Fruit fly (Drosophila melanogaster): ENCODE data around the gene Liprin-alpha.

The Liprin-alpha gene

DNA sequence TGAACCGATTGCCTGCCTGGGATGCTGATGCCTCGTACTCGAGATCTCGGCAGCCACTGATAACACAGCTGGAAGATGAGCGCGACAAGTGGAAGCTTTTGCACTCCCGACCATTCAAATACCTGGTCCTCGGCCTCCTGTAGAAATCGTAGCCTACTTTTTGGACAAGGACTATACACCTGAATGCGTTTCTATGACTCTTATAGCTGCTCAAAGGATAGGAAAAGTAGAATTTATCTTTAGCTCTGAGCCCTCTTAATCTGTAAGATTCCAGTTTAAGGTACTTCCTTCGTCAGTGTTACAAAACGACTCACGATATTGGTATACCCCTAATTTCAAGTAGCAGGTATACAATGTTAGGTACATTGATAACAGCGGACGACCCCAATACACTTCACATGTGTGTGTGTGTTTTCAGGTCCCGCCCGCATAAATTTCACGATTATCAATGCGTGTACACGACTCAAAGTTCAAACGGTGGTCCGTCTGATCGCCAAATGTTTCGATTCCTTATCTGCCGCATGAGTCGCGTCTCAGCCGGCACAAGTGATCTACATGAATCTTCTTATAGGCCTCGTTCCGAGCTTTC, 7.4 kb upstream of the Liprin-alpha start, which contains the start of gene AkhR:
AkhR (minus strand) TSS at position 5 of the 589 bp plus-strand sequence.
- no peak for TF ChIP-seq HLH106 (tag; optimal IDR thresholded peaks at IDR 0.05)
- no peak for TF ChIP-seq CG9705 (GFP tag; optimal IDR thresholded peaks at IDR 0.05)
- no peak for TF ChIP-seq CrebA (GFP tag; optimal IDR thresholded peaks at IDR 0.05; ENCODE audit: borderline replicate concordance)
- no peak for TF ChIP-seq Rel (GFP tag; optimal IDR thresholded peaks at IDR 0.05)
- TF ChIP-seq Rel (tag; optimal IDR thresholded peaks at IDR 0.05), result no peak
- no peak for TF ChIP-seq N (GFP tag; optimal IDR thresholded peaks at IDR 0.05)
- TF ChIP-seq lola (GFP tag; optimal IDR thresholded peaks at IDR 0.05), result no peak

DNA sequence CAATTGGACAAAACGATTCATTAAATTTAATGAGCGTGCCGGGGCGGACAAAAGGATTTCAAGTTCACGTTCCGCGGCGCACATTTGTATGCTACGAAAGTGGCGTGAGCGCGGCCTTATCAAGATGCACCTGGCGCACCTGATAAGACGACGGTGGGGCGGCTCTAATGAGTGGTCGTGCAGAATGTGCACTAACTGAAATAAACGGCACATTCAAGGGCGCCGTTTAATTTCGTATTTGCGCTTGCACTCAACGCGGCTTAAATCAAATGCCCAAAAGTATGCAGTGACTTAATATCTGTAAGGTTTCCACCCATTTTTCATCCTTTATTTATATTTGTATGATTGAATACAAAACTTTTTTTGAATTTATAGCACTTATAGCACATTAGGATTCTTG, 6.8 kb upstream of the Liprin-alpha start:
- peak; percentile 35 for TF ChIP-seq N (GFP tag; optimal IDR thresholded peaks at IDR 0.05)
- no peak for TF ChIP-seq Hnf4 (GFP tag; optimal IDR thresholded peaks at IDR 0.05)
- peak; percentile 70 for TF ChIP-seq Myc (optimal IDR thresholded peaks at IDR 0.05)

DNA sequence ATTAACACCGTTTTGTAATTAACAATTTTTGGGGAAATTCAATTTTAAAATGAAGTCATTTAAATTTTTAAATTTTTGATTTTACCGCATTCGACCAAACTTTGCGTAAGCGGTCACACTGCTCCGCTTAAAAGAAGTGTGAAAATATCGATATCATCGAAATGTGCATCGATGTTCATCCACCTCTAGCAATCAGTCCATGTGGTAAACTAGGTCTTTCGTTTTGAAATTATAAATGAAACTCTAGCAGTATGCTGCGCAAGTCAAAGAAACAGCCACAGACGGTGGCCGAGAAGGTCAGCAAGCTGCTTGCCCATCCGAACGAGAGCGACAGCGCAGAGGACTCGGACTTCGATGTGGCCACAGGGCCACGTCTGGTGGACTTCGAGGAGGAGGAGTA, 6.2 kb upstream of the Liprin-alpha start, which contains the start of gene Aatf:
Aatf (plus strand) TSS at position 166 of the 400 bp plus-strand sequence.
- TF ChIP-seq psq (GFP tag; optimal IDR thresholded peaks at IDR 0.05) (no peak), Hnf4 (GFP tag; optimal IDR thresholded peaks at IDR 0.05) (no peak), Hr78 (GFP tag; optimal IDR thresholded peaks at IDR 0.05) (no peak), OdsH (GFP tag; optimal IDR thresholded peaks at IDR 0.05) (no peak), woc (GFP tag; optimal IDR thresholded peaks at IDR 0.05) (no peak), CG9705 (GFP tag; optimal IDR thresholded peaks at IDR 0.05) (no peak)

DNA sequence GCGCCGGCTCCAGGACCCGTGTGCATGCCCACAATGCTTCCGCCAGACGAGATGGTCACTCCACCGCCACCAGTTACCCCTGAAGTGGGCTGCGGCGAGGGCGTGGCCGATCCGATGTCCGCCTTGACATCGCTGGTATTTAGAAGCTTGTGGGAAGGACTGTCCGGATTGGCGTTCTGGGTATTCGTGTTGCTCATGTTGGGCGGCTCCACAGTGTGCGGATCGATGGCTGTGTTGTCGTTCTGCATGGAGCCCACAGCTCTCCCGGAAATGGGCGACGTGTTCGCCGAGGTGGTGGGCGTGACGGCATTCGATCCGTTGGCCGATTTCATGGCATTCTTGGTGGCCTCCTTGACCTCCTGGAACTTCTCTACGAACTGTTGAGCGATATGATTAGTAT, 2.0 kb upstream of the Liprin-alpha start:
- TF ChIP-seq pan (optimal IDR thresholded peaks at IDR 0.05) (no peak), jim (GFP tag; optimal IDR thresholded peaks at IDR 0.05) (no peak), brk (GFP tag; optimal IDR thresholded peaks at IDR 0.05) (no peak)

DNA sequence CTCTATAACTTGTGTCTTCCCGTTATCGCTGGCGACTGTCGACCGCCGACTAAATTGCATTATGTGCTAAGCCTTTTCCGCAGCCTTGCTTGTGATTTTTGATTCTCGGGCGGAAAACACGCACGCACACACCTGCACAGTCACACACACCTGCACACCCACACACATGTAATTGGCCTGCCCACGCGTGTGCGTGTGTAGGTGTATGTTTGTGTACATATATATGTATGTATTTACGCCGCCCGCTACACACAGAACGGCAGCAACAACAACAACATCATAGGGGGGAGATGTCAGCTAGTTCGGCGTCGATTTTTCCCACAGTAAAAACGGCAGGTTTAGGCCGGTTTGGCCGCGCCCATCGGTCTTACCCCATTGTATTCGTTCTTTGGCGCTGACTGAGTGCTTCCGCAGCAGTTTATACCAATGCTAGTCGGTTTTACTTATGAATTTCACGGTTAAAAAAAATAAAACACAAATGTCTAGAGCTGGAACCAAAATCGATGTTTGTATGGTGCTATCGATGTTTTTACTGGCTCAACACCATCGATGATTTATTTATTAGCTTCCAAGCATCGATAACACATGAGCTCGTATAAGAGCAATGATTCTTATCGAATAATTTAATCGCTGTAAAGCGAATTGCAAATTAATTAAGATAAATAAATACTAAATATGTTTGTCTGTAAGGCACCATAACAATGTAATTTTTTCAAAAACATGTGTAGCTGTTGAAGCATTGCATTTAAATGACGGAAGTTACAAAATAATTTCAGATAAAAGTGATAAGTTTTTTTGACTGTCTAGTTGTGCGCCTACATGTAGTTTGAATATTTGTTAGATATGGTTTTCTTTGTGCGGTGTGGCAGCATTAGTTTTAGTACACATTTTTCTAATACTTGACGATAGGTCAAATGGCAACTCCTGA, 617 bp upstream of the Liprin-alpha start, which contains the start of gene homer:
homer (minus strand) TSS at position 538 of the 928 bp plus-strand sequence.
- peak; percentile 41 for TF ChIP-seq rgr (GFP tag; optimal IDR thresholded peaks at IDR 0.05)
- peak; percentile 82 for TF ChIP-seq Vsx2 (GFP tag; optimal IDR thresholded peaks at IDR 0.05; ENCODE audit: partially characterized antibody)
- peak; percentile 14 for TF ChIP-seq fru (GFP tag; optimal IDR thresholded peaks at IDR 0.05)
- TF ChIP-seq dsf (GFP tag; optimal IDR thresholded peaks at IDR 0.05; ENCODE audit: borderline replicate concordance), result peak; percentile 0
- peak; percentile 13 for TF ChIP-seq br (GFP tag; optimal IDR thresholded peaks at IDR 0.05)
- no peak for TF ChIP-seq sv (GFP tag; optimal IDR thresholded peaks at IDR 0.05)
- no peak for TF ChIP-seq Abd-B (GFP tag; optimal IDR thresholded peaks at IDR 0.05)
- TF ChIP-seq sage (GFP tag; optimal IDR thresholded peaks at IDR 0.05), result peak; percentile 39
- no peak for TF ChIP-seq Hnf4 (GFP tag; optimal IDR thresholded peaks at IDR 0.05)
- TF ChIP-seq Hr83 (GFP tag; optimal IDR thresholded peaks at IDR 0.05; ENCODE audit: poor library complexity, severe bottlenecking), result peak; percentile 48
- no peak for TF ChIP-seq dl (GFP tag; optimal IDR thresholded peaks at IDR 0.05; ENCODE audit: insufficient read depth in 1 of 2, partially characterized antibody in 2 of 2)
- TF ChIP-seq Sp1 (GFP tag; optimal IDR thresholded peaks at IDR 0.05), result no peak
- no peak for TF ChIP-seq foxo (GFP tag; optimal IDR thresholded peaks at IDR 0.05)
- TF ChIP-seq h (GFP tag; optimal IDR thresholded peaks at IDR 0.05), result peak; percentile 44

dm6 chr2L:6732566-6732965, 8.9 kb downstream of the Liprin-alpha start, which contains the start of gene TTLL3B:
Gene TTLL3B, plus strand, starts transcription at chr2L:6732866.
- TF ChIP-seq Hr83 (GFP tag; optimal IDR thresholded peaks at IDR 0.05; ENCODE audit: poor library complexity, severe bottlenecking) (no peak), ey (GFP tag; optimal IDR thresholded peaks at IDR 0.05) (no peak), CrebA (GFP tag; optimal IDR thresholded peaks at IDR 0.05; ENCODE audit: borderline replicate concordance) (no peak), woc (GFP tag; optimal IDR thresholded peaks at IDR 0.05) (no peak), Sp1 (GFP tag; optimal IDR thresholded peaks at IDR 0.05) (no peak)
